Fruit fly (Drosophila melanogaster) whole organism, embryonic: ENCODE results near the gene CG13081.
A peak's percentile ranks its signal among the peaks of the same experiment; 100 is the strongest.

Source experiments
- CG10543 ChIP-seq: fragments of 200-800 bp; sonication (Bioruptor generic); optimal IDR thresholded peaks from 3 replicates; lab custom pipeline; 2017; ENCODE audit warnings: missing biosample characterization, mild to moderate bottlenecking, missing genetic modification characterization, moderate library complexity
- CG33213 ChIP-seq: fragments of 200-800 bp; sonication (Bioruptor generic); optimal IDR thresholded peaks from 3 replicates; lab custom pipeline; 2016; ENCODE audit warnings: missing biosample characterization, missing genetic modification characterization
- CG4617 ChIP-seq: fragments of 200-800 bp; sonication (Bioruptor generic); optimal IDR thresholded peaks from 3 replicates; lab custom pipeline; 2016; ENCODE audit warnings: missing biosample characterization, missing genetic modification characterization, borderline replicate concordance
- Kr ChIP-seq: fragments of 200-800 bp; sonication (Bioruptor generic); optimal IDR thresholded peaks from 2 replicates; lab custom pipeline; 2017; ENCODE audit warnings: missing biosample characterization, mild to moderate bottlenecking, missing genetic modification characterization
- Mad ChIP-seq: fragments of 200-800 bp; sonication (Bioruptor generic); optimal IDR thresholded peaks from 2 replicates; lab custom pipeline; 2016; ENCODE audit warnings: missing biosample characterization, missing genetic modification characterization
- Myb ChIP-seq: fragments of 200-800 bp; sonication (Bioruptor generic); optimal IDR thresholded peaks from 2 replicates; lab custom pipeline; 2016; ENCODE audit warnings: missing biosample characterization, missing genetic modification characterization
- NK7.1 ChIP-seq: fragments of 200-800 bp; sonication (Bioruptor generic); optimal IDR thresholded peaks from 3 replicates; lab custom pipeline; 2016; ENCODE audit warnings: missing biosample characterization, missing genetic modification characterization
- phol ChIP-seq: fragments of 200-800 bp; sonication (Bioruptor generic); optimal IDR thresholded peaks from 3 replicates; lab custom pipeline; 2018; ENCODE audit warnings: missing biosample characterization, mild to moderate bottlenecking, missing genetic modification characterization, moderate library complexity
- psq ChIP-seq: fragments of 200-800 bp; sonication (Bioruptor generic); optimal IDR thresholded peaks from 2 replicates; lab custom pipeline; 2017; ENCODE audit warnings: missing biosample characterization, missing genetic modification characterization
- sr ChIP-seq: fragments of 200-800 bp; sonication (Bioruptor generic); IDR thresholded peaks from 3 replicates; pipeline ENCODE4 v1.3.6; 2022; ENCODE audit warnings: missing biosample characterization, missing genetic modification characterization
- tap ChIP-seq: fragments of 200-800 bp; optimal IDR thresholded peaks from 3 replicates; lab custom pipeline; 2019; ENCODE audit warnings: missing biosample characterization, mild to moderate bottlenecking, missing genetic modification characterization, moderate library complexity
- z ChIP-seq: fragments of 200-800 bp; sonication (Bioruptor generic); IDR thresholded peaks from 3 replicates; pipeline ENCODE4 v1.3.6; 2022; ENCODE audit warnings: missing biosample characterization, missing genetic modification characterization

DNA sequence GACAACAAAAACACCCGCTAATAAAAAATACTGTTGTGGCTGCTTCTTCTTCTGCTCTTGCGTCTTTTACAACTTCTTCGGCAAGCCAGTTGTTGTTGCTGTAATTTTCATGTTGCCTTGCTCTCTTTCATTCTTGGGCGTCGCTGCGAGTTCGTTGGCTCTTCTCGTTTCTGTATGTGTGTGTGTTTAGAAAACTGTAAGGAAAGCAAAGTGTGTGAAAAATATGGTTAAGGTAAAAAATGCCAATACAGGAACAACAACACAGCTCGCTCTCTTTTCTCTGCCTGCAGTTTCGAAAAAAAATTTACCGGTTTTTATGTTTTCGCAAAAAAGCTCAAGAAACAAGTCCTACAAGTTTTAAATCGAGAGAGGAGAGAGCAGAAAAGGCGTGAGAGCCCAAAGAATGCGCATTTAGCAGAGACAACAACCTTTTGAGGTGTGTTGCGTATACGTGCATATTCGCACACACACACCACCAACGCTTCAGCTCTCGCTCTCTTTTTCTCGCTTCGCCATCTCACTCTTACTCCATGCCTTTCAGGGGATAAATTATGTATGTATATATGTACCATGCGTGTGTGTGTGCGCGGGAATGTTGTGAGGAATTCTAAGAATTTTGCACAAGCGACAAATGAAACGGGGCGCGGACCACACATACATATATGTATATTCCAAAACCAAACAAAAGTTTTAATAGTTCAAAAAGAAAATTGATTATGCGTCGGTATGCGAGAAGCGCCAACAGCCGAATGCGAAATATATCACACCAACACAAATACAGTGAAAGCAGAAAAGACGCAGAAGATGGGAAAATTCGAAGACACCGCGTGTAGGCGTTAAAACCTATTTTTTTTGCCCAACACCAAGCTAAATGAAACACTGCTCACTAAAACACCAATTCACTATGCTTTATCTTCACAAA lies 31.4 kb downstream of the CG13081 start:
- TF ChIP-seq phol (no peak), sr (no peak), CG10543 (GFP tag; lab: Kevin White, UChicago) (no peak), psq (GFP tag; lab: Kevin White, UChicago) (no peak), tap (tag; lab: Kevin White, UChicago) (no peak), CG33213 (no peak), Mad (no peak), NK7.1 (no peak), Myb (GFP tag; lab: Kevin White, UChicago) (no peak), Kr (GFP tag; lab: Kevin White, UChicago) (no peak), z (GFP tag; lab: Robert Waterston, UW) (peak; percentile 76; the same call in 2 of the 3 replicates), CG4617 (no peak)
